Fruit fly (Drosophila melanogaster): ENCODE measurements around the gene CG6508.
A peak's percentile ranks its signal among the peaks of the same experiment; 100 is the strongest.

CG6508 gene

DNA sequence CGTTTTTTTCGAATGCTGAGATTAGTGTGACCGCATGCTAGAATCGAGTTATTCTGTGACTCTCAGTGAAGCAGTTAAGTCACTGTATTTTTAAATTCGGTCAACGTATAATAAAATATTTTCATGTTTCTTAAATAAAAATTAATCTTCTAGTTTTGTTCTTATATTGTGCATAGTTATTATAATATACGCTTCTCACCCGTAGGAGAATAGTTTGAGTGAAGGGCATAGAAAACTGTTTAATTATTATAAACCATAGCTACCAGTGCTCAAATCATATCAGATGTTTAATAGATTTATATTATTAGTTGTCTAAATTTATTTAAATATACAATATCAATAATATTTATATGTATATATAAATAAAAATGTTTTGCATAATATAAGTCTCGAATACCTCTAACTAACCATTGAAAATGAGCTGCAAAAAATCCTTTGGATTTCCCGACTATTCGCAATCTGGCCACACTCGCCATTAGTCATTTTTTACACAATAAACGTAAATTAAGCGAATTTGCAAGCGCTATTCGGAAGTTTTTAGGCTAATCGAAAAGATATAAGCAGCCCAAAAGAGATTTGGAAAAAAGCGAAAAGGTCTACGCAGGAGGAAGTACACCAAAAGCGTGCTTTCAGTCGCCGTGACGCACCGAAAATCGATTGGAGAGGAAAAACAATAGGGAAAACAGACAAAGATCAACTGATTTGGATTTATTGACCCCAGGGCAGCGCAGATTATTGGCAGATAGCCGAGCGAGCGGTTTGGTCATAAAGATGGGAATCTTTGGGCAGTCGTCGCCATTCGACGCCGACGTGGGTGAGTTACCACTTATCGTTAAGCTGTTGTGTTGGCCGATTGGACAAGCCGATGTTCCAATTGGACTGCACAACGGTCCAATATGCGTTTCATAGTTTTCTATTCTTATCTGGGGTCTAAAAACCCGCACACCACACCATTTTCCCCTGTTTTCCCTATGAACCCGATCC lies 39.4 kb downstream of the CG6508 start, which contains the start of the genes aurB and Stam (continued):
- TF ChIP-seq CG15514 (GFP tag; optimal IDR thresholded peaks at IDR 0.05), result peak; percentile 50
- no peak for TF ChIP-seq NK7.1 (GFP tag; optimal IDR thresholded peaks at IDR 0.05)
- TF ChIP-seq Sox102F (GFP tag; optimal IDR thresholded peaks at IDR 0.05), result peak; percentile 71
- no peak for TF ChIP-seq CG7372 (GFP tag; IDR thresholded peaks at IDR 0.05)
- peak; percentile 38 for TF ChIP-seq CG2875 (GFP tag; optimal IDR thresholded peaks at IDR 0.05)
- no peak for TF ChIP-seq jumu (GFP tag; optimal IDR thresholded peaks at IDR 0.05)
- peak; percentile 61 for TF ChIP-seq CG3281 (GFP tag; optimal IDR thresholded peaks at IDR 0.05)
- no peak for TF ChIP-seq CG10431 (GFP tag; optimal IDR thresholded peaks at IDR 0.05)
- TF ChIP-seq CG17361 (GFP tag; IDR thresholded peaks at IDR 0.05), result peak; percentile 67
- TF ChIP-seq bab2 (GFP tag; optimal IDR thresholded peaks at IDR 0.05), result no peak
- peak; percentile 12 for TF ChIP-seq az2 (GFP tag; optimal IDR thresholded peaks at IDR 0.05)
- TF ChIP-seq Oli (tag; optimal IDR thresholded peaks at IDR 0.05), result peak; percentile 61
- peak; percentile 11 for TF ChIP-seq Ets97D (GFP tag; optimal IDR thresholded peaks at IDR 0.05)
- no peak for TF ChIP-seq Atf-2 (GFP tag; optimal IDR thresholded peaks at IDR 0.05)
- TF ChIP-seq p53 (GFP tag; optimal IDR thresholded peaks at IDR 0.05), result no peak
- no peak for TF ChIP-seq CG2889 (GFP tag; IDR thresholded peaks at IDR 0.05)
- no peak for TF ChIP-seq CG15073 (GFP tag; optimal IDR thresholded peaks at IDR 0.05)
- TF ChIP-seq Ravus (GFP tag; IDR thresholded peaks at IDR 0.05), result no peak
- peak; percentile 50 for TF ChIP-seq CG9437 (GFP tag; optimal IDR thresholded peaks at IDR 0.05)
- peak; percentile 46 for TF ChIP-seq HHEX (GFP tag; optimal IDR thresholded peaks at IDR 0.05)
- TF ChIP-seq CG31441 (GFP tag; IDR thresholded peaks at IDR 0.05), result peak; percentile 89
- no peak for TF ChIP-seq btn (GFP tag; optimal IDR thresholded peaks at IDR 0.05)
- TF ChIP-seq CoRest (tag; optimal IDR thresholded peaks at IDR 0.05), result peak; percentile 87
- peak; percentile 59 for TF ChIP-seq CG10267 (tag; optimal IDR thresholded peaks at IDR 0.05)
- TF ChIP-seq vfl (GFP tag; optimal IDR thresholded peaks at IDR 0.05), result no peak
- TF ChIP-seq HmgD (GFP tag; optimal IDR thresholded peaks at IDR 0.05), result no peak
- peak; percentile 57 for TF ChIP-seq Blimp-1 (GFP tag; optimal IDR thresholded peaks at IDR 0.05)
- peak; percentile 0 for TF ChIP-seq CG4328 (GFP tag; optimal IDR thresholded peaks at IDR 0.05)
- peak; percentile 60 for TF ChIP-seq CG9817 (tag; optimal IDR thresholded peaks at IDR 0.05)
- no peak for TF ChIP-seq Atf3 (GFP tag; optimal IDR thresholded peaks at IDR 0.05)
- TF ChIP-seq CG14667 (GFP tag; IDR thresholded peaks at IDR 0.05), result 0 out of 2 replicates have a peak, but pooled peaks have one; percentile 12
- TF ChIP-seq sens (GFP tag), result peak; percentile 17
- TF ChIP-seq shn (GFP tag; optimal IDR thresholded peaks at IDR 0.05), result no peak
- TF ChIP-seq B-H2 (GFP tag; optimal IDR thresholded peaks at IDR 0.05), result peak; percentile 42
- TF ChIP-seq gem (tag; optimal IDR thresholded peaks at IDR 0.05), result peak; percentile 82
- no peak for TF ChIP-seq dimm (GFP tag; IDR thresholded peaks at IDR 0.05)
- TF ChIP-seq Elba2 (GFP tag; optimal IDR thresholded peaks at IDR 0.05), result peak; percentile 95
- TF ChIP-seq kay (GFP tag; optimal IDR thresholded peaks at IDR 0.05), result peak; percentile 73
- peak; percentile 56 for TF ChIP-seq CG4617 (GFP tag; optimal IDR thresholded peaks at IDR 0.05; ENCODE audit: borderline replicate concordance)
- peak in 1 of 2 experiments; percentile 43 for TF ChIP-seq dpn (GFP tag; optimal IDR thresholded peaks at IDR 0.05)
- no peak for TF ChIP-seq Spps (tag; optimal IDR thresholded peaks at IDR 0.05)
- peak; percentile 10 for TF ChIP-seq CG3407 (GFP tag; optimal IDR thresholded peaks at IDR 0.05)
- TF ChIP-seq CG17829 (tag; optimal IDR thresholded peaks at IDR 0.05), result peak; percentile 75
- TF ChIP-seq CG3065 (GFP tag; optimal IDR thresholded peaks at IDR 0.05), result peak; percentile 9
- TF ChIP-seq Mad (GFP tag; optimal IDR thresholded peaks at IDR 0.05), result no peak
- TF ChIP-seq CG32532 (GFP tag; IDR thresholded peaks at IDR 0.05), result peak; percentile 60
- TF ChIP-seq Poxn (GFP tag; IDR thresholded peaks at IDR 0.05), result no peak
- peak; percentile 15; the same call in 1 of the 2 replicates for TF ChIP-seq al (GFP tag; IDR thresholded peaks at IDR 0.05)
- peak; percentile 16 for TF ChIP-seq stwl (tag; optimal IDR thresholded peaks at IDR 0.05)
